Fruit fly (Drosophila melanogaster) whole organism, pupa: ENCODE measurements around the gene Polr2F.
A peak's percentile ranks its signal among the peaks of the same experiment; 100 is the strongest.

ENCODE experiments used
- CG12605 ChIP-seq: fragments of 200-800 bp; sonication (Bioruptor generic); IDR thresholded peaks from 2 replicates; pipeline ENCODE4 v1.3.6; 2022; ENCODE audit warnings: missing biosample characterization, missing genetic modification characterization
- CG13204 ChIP-seq: fragments of 200-800 bp; sonication (Bioruptor generic); optimal IDR thresholded peaks from 2 replicates; lab custom pipeline; 2018; ENCODE audit warnings: missing biosample characterization, mild to moderate bottlenecking, missing genetic modification characterization, moderate library complexity
- CG14655 ChIP-seq: fragments of 200-800 bp; sonication (Bioruptor generic); optimal IDR thresholded peaks from 3 replicates; lab custom pipeline; 2017; ENCODE audit warnings: mild to moderate bottlenecking, missing biosample characterization, missing genetic modification reagents, missing genetic modification characterization
- CG15710 ChIP-seq: fragments of 200-800 bp; sonication (Bioruptor generic); optimal IDR thresholded peaks from 2 replicates; lab custom pipeline; 2018; ENCODE audit warnings: missing biosample characterization, mild to moderate bottlenecking, missing genetic modification characterization, moderate library complexity
- CG17806 ChIP-seq: fragments of 200-800 bp; sonication (Bioruptor generic); optimal IDR thresholded peaks from 2 replicates; lab custom pipeline; 2018; ENCODE audit warnings: missing biosample characterization, mild to moderate bottlenecking, missing genetic modification characterization, moderate library complexity
- CG32121 ChIP-seq: fragments of 200-800 bp; sonication (Bioruptor generic); IDR thresholded peaks from 2 replicates; pipeline ENCODE4 v1.3.6; 2022; ENCODE audit warnings: missing biosample characterization, missing genetic modification characterization
- CG34367 ChIP-seq: fragments of 200-800 bp; sonication (Bioruptor generic); optimal IDR thresholded peaks from 2 replicates; lab custom pipeline; 2018; ENCODE audit warnings: missing biosample characterization, mild to moderate bottlenecking, missing genetic modification characterization
- CG8301 ChIP-seq: fragments of 200-800 bp; sonication (Bioruptor generic); optimal IDR thresholded peaks from 2 replicates; lab custom pipeline; 2018; ENCODE audit warnings: missing biosample characterization, mild to moderate bottlenecking, missing genetic modification characterization
- EcR ChIP-seq: fragments of 200-800 bp; sonication (Bioruptor generic); optimal IDR thresholded peaks from 3 replicates; lab custom pipeline; 2019; ENCODE audit warnings: missing biosample characterization, missing genetic modification characterization, mild to moderate bottlenecking, moderate library complexity, missing genetic modification reagents
- Pif1B ChIP-seq: fragments of 200-800 bp; sonication (Bioruptor generic); optimal IDR thresholded peaks from 3 replicates; lab custom pipeline; 2016; ENCODE audit warnings: missing biosample characterization, missing genetic modification characterization
- fd96Ca ChIP-seq: fragments of 200-800 bp; sonication (Bioruptor generic); IDR thresholded peaks from 3 replicates; pipeline ENCODE4 v1.3.6; 2022; ENCODE audit warnings: missing biosample characterization, missing genetic modification characterization
- gl ChIP-seq: fragments of 200-800 bp; sonication (Bioruptor generic); optimal IDR thresholded peaks from 2 replicates; lab custom pipeline; 2018; ENCODE audit warnings: missing biosample characterization, mild to moderate bottlenecking, missing genetic modification characterization
- rn ChIP-seq: fragments of 200-800 bp; sonication (Bioruptor generic); IDR thresholded peaks from 2 replicates; pipeline ENCODE4 v1.3.6; 2022; ENCODE audit warnings: missing biosample characterization, missing genetic modification characterization

DNA sequence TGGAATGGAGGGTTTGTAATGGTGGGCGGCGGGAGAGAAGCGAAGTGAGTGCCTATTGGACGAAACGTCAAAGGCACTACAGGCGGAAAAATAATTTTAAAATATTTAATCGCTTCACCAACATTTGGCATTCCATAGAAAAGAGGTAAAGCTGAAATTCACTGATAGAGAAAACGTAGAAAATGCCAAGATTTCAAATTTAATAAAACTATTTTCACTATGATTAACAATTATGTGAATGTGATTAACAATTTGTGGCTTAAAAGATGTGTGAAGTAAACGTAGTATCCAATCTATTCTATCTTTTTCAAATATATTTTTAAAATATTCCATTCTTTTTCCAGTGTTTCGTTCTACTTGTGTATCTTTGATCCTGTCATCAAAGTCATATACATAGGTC is 17.8 kb downstream of the Polr2F start:
- TF ChIP-seq CG17806 (tag; lab: Kevin White, UChicago) (peak; percentile 52), CG8301 (tag; lab: Kevin White, UChicago) (peak; percentile 42), CG15710 (tag; lab: Kevin White, UChicago) (peak; percentile 6), CG12605 (no peak), Pif1B (GFP tag; lab: Kevin White, UChicago) (no peak), CG13204 (GFP tag; lab: Kevin White, UChicago) (no peak), CG34367 (tag; lab: Kevin White, UChicago) (peak; percentile 4), CG14655 (peak; percentile 65), CG32121 (GFP tag; lab: Robert Waterston, UW) (no peak), rn (GFP tag; lab: Robert Waterston, UW) (no peak), gl (tag; lab: Kevin White, UChicago) (no peak), fd96Ca (GFP tag; lab: Robert Waterston, UW) (no peak), EcR (no peak)
